Worm (Caenorhabditis elegans) whole organism, L4 larva: Measurements from ENCODE around the gene F17H10.1.
A peak's percentile ranks its signal among the peaks of the same experiment; 100 is the strongest.

ENCODE experiments used
- R02D3.7 ChIP-seq: fragments of 150-350 bp; sonication (generic microtip); optimal IDR thresholded peaks from 3 replicates; lab custom pipeline; 2014; ENCODE audit warnings: missing biosample characterization, missing genetic modification characterization
- T20F7.1 ChIP-seq: fragments of 200-800 bp; sonication (Bioruptor generic); optimal IDR thresholded peaks from 2 replicates; lab custom pipeline; 2018; ENCODE audit warnings: mild to moderate bottlenecking, missing genetic modification characterization, missing compliant biosample characterization
- Y5F2A.4 ChIP-seq: fragments of 200-800 bp; sonication (Bioruptor generic); optimal IDR thresholded peaks from 2 replicates; lab custom pipeline; 2018; ENCODE audit warnings: mild to moderate bottlenecking, missing genetic modification characterization, missing compliant biosample characterization
- aha-1 ChIP-seq: fragments of 150-350 bp; peaks from one replicate; lab custom pipeline; 2014; ENCODE audit warnings: missing biosample characterization, missing genetic modification characterization
- ceh-32 ChIP-seq: sonication (generic microtip); optimal IDR thresholded peaks from 2 replicates; lab custom pipeline; 2016; ENCODE audit warnings: mild to moderate bottlenecking, missing genetic modification characterization, missing compliant biosample characterization; ENCODE audit not compliant: poor library complexity
- daf-8 ChIP-seq: fragments of 200-800 bp; sonication (Bioruptor generic); IDR thresholded peaks from 2 replicates; pipeline ENCODE4 v1.3.6; 2022; ENCODE audit warnings: missing genetic modification characterization, missing compliant biosample characterization
- duxl-1 ChIP-seq: sonication (generic microtip); optimal IDR thresholded peaks from 2 replicates; lab custom pipeline; 2016; ENCODE audit warnings: mild to moderate bottlenecking, missing genetic modification characterization, moderate library complexity, missing compliant biosample characterization; ENCODE audit not compliant: poor library complexity
- dve-1 ChIP-seq: sonication (generic microtip); optimal IDR thresholded peaks from 2 replicates; lab custom pipeline; 2017; ENCODE audit warnings: antibody characterized with exemption, mild to moderate bottlenecking, missing genetic modification characterization, missing compliant biosample characterization; ENCODE audit not compliant: insufficient read depth
- hif-1 ChIP-seq, 2 experiments: sonication (generic microtip); optimal IDR thresholded peaks; 2 replicates each; lab custom pipeline; 2016 to 2017; ENCODE audit warnings: missing compliant biosample characterization in 2 of 2, missing genetic modification characterization in 2 of 2, missing genetic modification reagents in 2 of 2, missing genotype in 2 of 2, mild to moderate bottlenecking in 1 of 2
- hlh-11 ChIP-seq: fragments of 200-800 bp; sonication (Bioruptor generic); optimal IDR thresholded peaks from 2 replicates; lab custom pipeline; 2018; ENCODE audit warnings: mild to moderate bottlenecking, missing genetic modification characterization, missing compliant biosample characterization
- hlh-30 ChIP-seq: sonication (generic microtip); optimal IDR thresholded peaks from 2 replicates; lab custom pipeline; 2017; ENCODE audit warnings: antibody characterized with exemption, mild to moderate bottlenecking, missing genetic modification characterization, missing compliant biosample characterization; ENCODE audit not compliant: insufficient read depth
- hmg-1.1 ChIP-seq: fragments of 200-800 bp; sonication (Bioruptor generic); IDR thresholded peaks from 2 replicates; pipeline ENCODE4 v1.3.6; 2022; ENCODE audit warnings: missing genetic modification reagents, missing genetic modification characterization, missing compliant biosample characterization
- jun-1 ChIP-seq: fragments of 150-350 bp; optimal IDR thresholded peaks from 2 replicates; lab custom pipeline; 2014; ENCODE audit warnings: missing biosample characterization, missing genetic modification reagents, missing genetic modification characterization
- lin-13 ChIP-seq: fragments of 150-350 bp; optimal IDR thresholded peaks from 2 replicates; lab custom pipeline; 2014; ENCODE audit warnings: missing biosample characterization, missing genetic modification reagents, missing genetic modification characterization
- lin-15B ChIP-seq: fragments of 150-350 bp; sonication (generic microtip); optimal IDR thresholded peaks from 3 replicates; lab custom pipeline; 2014; ENCODE audit warnings: missing biosample characterization, missing genetic modification characterization
- lin-39 ChIP-seq: fragments of 150-350 bp; optimal IDR thresholded peaks from 2 replicates; lab custom pipeline; 2014; ENCODE audit warnings: missing biosample characterization, missing genetic modification reagents, missing genetic modification characterization
- lsy-2 ChIP-seq, 2 experiments: fragments of 150-350 bp in 1 of 2; sonication (generic microtip) in 1 of 2; optimal IDR thresholded peaks; 2 replicates each; lab custom pipeline; 2014 to 2017; ENCODE audit warnings: missing biosample characterization in 2 of 2, missing genetic modification characterization in 2 of 2
- madf-5 ChIP-seq, 2 experiments: fragments of 200-800 bp; sonication (Bioruptor generic); IDR thresholded peaks; 2 replicates each; pipeline ENCODE4 v1.3.6; 2022; ENCODE audit warnings: missing compliant biosample characterization in 2 of 2, missing genetic modification characterization in 2 of 2
- mep-1 ChIP-seq: fragments of 150-350 bp; sonication (generic microtip); optimal IDR thresholded peaks from 3 replicates; lab custom pipeline; 2014; ENCODE audit warnings: missing biosample characterization, missing genetic modification characterization
- mes-2 ChIP-seq: sonication (generic microtip); optimal IDR thresholded peaks from 2 replicates; lab custom pipeline; 2016; ENCODE audit warnings: missing genotype, mild to moderate bottlenecking, missing genetic modification characterization, missing compliant biosample characterization; ENCODE audit not compliant: poor library complexity, severe bottlenecking
- mxl-2 ChIP-seq: fragments of 200-800 bp; sonication (Bioruptor generic); conservative IDR thresholded peaks from 2 replicates; pipeline ENCODE4 v1.3.6; 2022; ENCODE audit warnings: missing genetic modification reagents, missing genetic modification characterization, missing compliant biosample characterization
- mxl-3 ChIP-seq: fragments of 200-800 bp; sonication (Bioruptor generic); optimal IDR thresholded peaks from 2 replicates; lab custom pipeline; 2018; ENCODE audit warnings: mild to moderate bottlenecking, missing genetic modification characterization, missing compliant biosample characterization
- nhr-10 ChIP-seq: fragments of 150-350 bp; optimal IDR thresholded peaks from 2 replicates; lab custom pipeline; 2014; ENCODE audit warnings: missing biosample characterization, missing genetic modification characterization
- nhr-111 ChIP-seq: fragments of 200-800 bp; sonication (Bioruptor generic); optimal IDR thresholded peaks from 2 replicates; lab custom pipeline; 2018; ENCODE audit warnings: mild to moderate bottlenecking, missing genetic modification characterization, missing compliant biosample characterization
- nhr-25 ChIP-seq: sonication (generic microtip); optimal IDR thresholded peaks from 2 replicates; lab custom pipeline; 2017; ENCODE audit warnings: missing genetic modification characterization, mild to moderate bottlenecking, missing compliant biosample characterization, antibody characterized with exemption, moderate library complexity, borderline replicate concordance; ENCODE audit not compliant: insufficient read depth
- nhr-41 ChIP-seq: fragments of 200-800 bp; sonication (Bioruptor generic); IDR thresholded peaks from 2 replicates; pipeline ENCODE4 v1.3.6; 2022; ENCODE audit warnings: missing genetic modification reagents, missing genetic modification characterization, missing compliant biosample characterization
- nhr-42 ChIP-seq: fragments of 200-800 bp; sonication (Bioruptor generic); IDR thresholded peaks from 2 replicates; pipeline ENCODE4 v1.3.6; 2022; ENCODE audit warnings: missing genetic modification characterization, missing compliant biosample characterization
- pqm-1 ChIP-seq: sonication (generic microtip); optimal IDR thresholded peaks from 2 replicates; lab custom pipeline; 2017; ENCODE audit warnings: missing biosample characterization, missing genetic modification characterization
- rbr-2 ChIP-seq: sonication (generic microtip); optimal IDR thresholded peaks from 2 replicates; lab custom pipeline; 2016; ENCODE audit warnings: missing genotype, missing genetic modification characterization, missing compliant biosample characterization
- sdz-12 ChIP-seq: fragments of 200-800 bp; sonication (Bioruptor generic); optimal IDR thresholded peaks from 2 replicates; lab custom pipeline; 2018; ENCODE audit warnings: mild to moderate bottlenecking, missing genetic modification characterization, missing compliant biosample characterization
- set-16 ChIP-seq: fragments of 200-800 bp; sonication (Bioruptor generic); IDR thresholded peaks from 2 replicates; pipeline ENCODE4 v1.3.6; 2022; ENCODE audit warnings: missing genetic modification reagents, missing genetic modification characterization, missing compliant biosample characterization
- skn-1 ChIP-seq: fragments of 150-350 bp; optimal IDR thresholded peaks from 2 replicates; lab custom pipeline; 2014; ENCODE audit warnings: missing biosample characterization, missing genetic modification characterization
- unc-62 ChIP-seq, 3 experiments: fragments of 150-350 bp in 1 of 3; sonication (generic microtip); optimal IDR thresholded peaks in 2 of 3; peaks in 1 of 3; 1 replicate in 1 of 3; 2 replicates in 2 of 3; lab custom pipeline; 2014 to 2017; ENCODE audit warnings: missing biosample characterization in 3 of 3, missing genetic modification characterization in 3 of 3, missing genetic modification reagents in 3 of 3, missing genotype in 1 of 3
- zag-1 ChIP-seq: fragments of 150-350 bp; optimal IDR thresholded peaks from 2 replicates; lab custom pipeline; 2014; ENCODE audit warnings: missing biosample characterization, missing genetic modification characterization
- zfp-3 ChIP-seq: fragments of 200-800 bp; sonication (Bioruptor generic); conservative IDR thresholded peaks from 2 replicates; pipeline ENCODE4 v1.3.6; 2022; ENCODE audit warnings: missing genetic modification reagents, missing genetic modification characterization, missing compliant biosample characterization
- ztf-7 ChIP-seq: fragments of 150-350 bp; optimal IDR thresholded peaks from 2 replicates; lab custom pipeline; 2014; ENCODE audit warnings: missing biosample characterization, missing genetic modification characterization

The F17H10.1 gene

DNA sequence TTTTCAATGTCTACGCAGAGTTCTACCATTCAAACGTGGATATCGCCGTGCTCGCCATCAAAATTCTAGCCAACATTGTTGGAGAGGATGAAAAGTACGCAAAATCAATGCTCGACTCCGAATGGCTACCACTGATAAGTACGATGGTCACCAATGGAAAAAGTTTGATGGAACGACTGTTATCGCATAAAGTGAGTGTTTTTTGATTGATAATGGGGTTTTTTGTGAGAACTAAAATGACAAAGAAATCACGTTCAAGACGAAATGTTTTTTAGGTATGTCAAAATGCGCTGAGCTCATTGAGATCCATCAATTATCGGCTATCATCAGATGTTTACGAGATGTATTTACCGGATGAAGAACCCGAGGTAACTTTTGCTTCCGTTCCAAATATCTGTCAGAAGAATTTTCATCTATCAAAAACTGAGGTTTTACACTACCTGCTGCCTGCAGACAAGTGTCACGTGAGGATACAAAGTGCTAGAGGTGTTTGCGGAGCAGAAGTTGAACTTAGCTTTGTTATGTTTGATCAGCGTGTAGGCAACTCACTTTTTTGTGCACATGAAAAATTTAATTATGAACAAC, 1.2 kb downstream of the F17H10.1 start (continued):
- peak in 1 of 2 experiments; percentile 76 for TF ChIP-seq hif-1 (tag; optimal IDR thresholded peaks at IDR 0.05; lab: Kevin White, UChicago)
- no peak for TF ChIP-seq zag-1
- peak; percentile 72 for TF ChIP-seq hlh-30 (tag; lab: Kevin White, UChicago)
- peak in 1 of 2 experiments; percentile 23 for TF ChIP-seq lsy-2 (tag; optimal IDR thresholded peaks at IDR 0.05; lab: Kevin White, UChicago)
- peak in 1 of 2 experiments; percentile 57 for TF ChIP-seq unc-62 (GFP tag; optimal IDR thresholded peaks at IDR 0.05 in 1 of 2; lab: Kevin White, UChicago)
- TF ChIP-seq unc-62 (tag; optimal IDR thresholded peaks at IDR 0.05; lab: Kevin White, UChicago), result no peak
- TF ChIP-seq mep-1, result no peak

DNA sequence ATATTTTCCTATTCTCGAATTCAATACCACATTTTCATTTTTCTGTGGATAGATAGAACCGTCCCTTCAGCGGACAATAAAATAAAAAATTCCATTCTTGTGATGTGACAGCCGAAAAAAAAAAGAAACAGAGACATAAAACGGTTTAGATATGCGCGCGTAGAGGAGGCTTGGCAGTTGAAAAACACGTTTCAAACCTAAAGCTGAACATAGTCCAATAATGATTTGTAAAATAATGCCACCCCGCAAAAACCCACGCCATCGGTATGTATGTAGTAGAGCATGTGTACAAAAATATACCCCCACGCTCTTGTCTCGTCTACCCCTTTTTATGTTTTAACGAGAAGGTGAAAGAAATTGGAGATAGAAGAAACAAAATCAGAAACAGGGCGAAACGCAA, 3.6 kb downstream of the F17H10.1 start:
- TF ChIP-seq hlh-30 (tag; lab: Kevin White, UChicago) (peak; percentile 26), lin-13 (GFP tag; lab: Kevin White, UChicago) (peak; percentile 52), aha-1 (tag; lab: Kevin White, UChicago) (peak; percentile 47), hlh-11 (tag; lab: Kevin White, UChicago) (peak; percentile 54), mep-1 (peak; percentile 44), mes-2 (tag; lab: Kevin White, UChicago) (no peak), mxl-3 (peak; percentile 23), Y5F2A.4 (GFP tag; lab: Kevin White, UChicago) (no peak), nhr-25 (no peak), dve-1 (tag; lab: Kevin White, UChicago) (peak; percentile 46), hmg-1.1 (GFP tag; lab: Robert Waterston, UW) (peak; percentile 29; the same call in 1 of the 2 replicates), nhr-41 (GFP tag; lab: Robert Waterston, UW) (peak; percentile 74; the same call in 1 of the 2 replicates), zfp-3 (GFP tag; lab: Robert Waterston, UW) (peak; percentile 56; the same call in 1 of the 2 replicates), R02D3.7 (no peak), nhr-10 (tag; lab: Kevin White, UChicago) (no peak), sdz-12 (GFP tag; lab: Kevin White, UChicago) (peak; percentile 36)

DNA sequence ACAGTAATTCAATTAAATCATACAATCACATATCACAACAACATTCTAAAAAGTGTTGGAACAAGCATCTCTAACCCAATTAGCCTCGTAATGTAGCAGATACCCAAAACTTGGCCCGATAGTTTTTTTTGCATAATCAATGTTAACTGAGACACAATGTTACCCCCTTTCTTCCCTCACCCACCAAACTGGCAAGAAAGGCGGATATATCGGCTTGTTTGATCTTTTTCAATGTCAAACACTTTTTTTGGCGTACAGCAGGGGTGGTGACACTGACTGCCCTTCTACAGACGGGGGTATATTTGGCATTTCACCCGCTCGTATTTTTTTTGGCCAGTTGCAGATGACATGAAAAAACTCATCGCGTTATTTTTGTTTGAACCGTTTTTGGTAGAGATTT, 5.0 kb downstream of the F17H10.1 start:
- TF ChIP-seq jun-1 (tag; lab: Kevin White, UChicago), result no peak
- TF ChIP-seq hif-1 (tag; optimal IDR thresholded peaks at IDR 0.05; lab: Kevin White, UChicago), result no peak
- TF ChIP-seq lin-39 (tag; lab: Kevin White, UChicago), result no peak
- TF ChIP-seq nhr-111 (GFP tag; lab: Kevin White, UChicago), result no peak
- no peak for TF ChIP-seq duxl-1
- TF ChIP-seq hlh-11 (tag; lab: Kevin White, UChicago), result no peak
- no peak for TF ChIP-seq madf-5 (GFP tag; IDR thresholded peaks at IDR 0.05; lab: Robert Waterston, UW)
- TF ChIP-seq T20F7.1, result no peak
- TF ChIP-seq skn-1 (tag; lab: Kevin White, UChicago), result no peak
- no peak for TF ChIP-seq rbr-2 (tag; lab: Kevin White, UChicago)
- no peak for TF ChIP-seq ztf-7
- TF ChIP-seq lin-15B (tag; lab: Kevin White, UChicago), result no peak
- no peak for TF ChIP-seq hlh-30 (tag; lab: Kevin White, UChicago)
- TF ChIP-seq pqm-1 (tag; lab: Kevin White, UChicago), result no peak
- TF ChIP-seq ceh-32 (tag; lab: Kevin White, UChicago), result no peak
- TF ChIP-seq set-16 (GFP tag; lab: Robert Waterston, UW), result no peak
- no peak for TF ChIP-seq lin-13 (GFP tag; lab: Kevin White, UChicago)
- TF ChIP-seq daf-8 (GFP tag; lab: Robert Waterston, UW), result no peak
- TF ChIP-seq mxl-2 (GFP tag; lab: Robert Waterston, UW), result no peak
- TF ChIP-seq nhr-42 (GFP tag; lab: Robert Waterston, UW), result no peak
- TF ChIP-seq, all 104 proteins: peak for 0
